Worm (Caenorhabditis elegans): Measurements from ENCODE around the gene mec-3.

Gene mec-3

DNA sequence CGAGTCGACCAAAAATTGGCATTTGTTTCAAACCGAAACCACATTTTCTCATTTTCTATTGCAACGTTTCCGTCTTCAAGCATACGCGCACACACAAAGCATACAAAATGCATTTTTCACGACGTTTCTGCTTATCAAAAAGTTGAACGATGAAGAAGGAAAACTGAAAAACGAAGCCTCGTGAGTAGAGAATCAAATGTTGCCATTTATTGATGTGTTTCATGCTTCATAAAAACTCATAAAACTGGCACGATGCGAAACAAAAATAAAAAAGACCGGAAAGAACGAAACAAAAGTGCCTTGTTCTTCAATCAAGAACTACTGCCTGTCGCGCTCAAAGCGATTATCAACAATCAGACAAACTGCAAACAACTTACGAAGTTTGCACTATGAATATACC is 41.2 kb downstream of the mec-3 start:
- TF ChIP-seq ceh-18 (tag; optimal IDR thresholded peaks at IDR 0.05), result no peak
- no peak for TF ChIP-seq syd-9 (tag; optimal IDR thresholded peaks at IDR 0.05)
- no peak for TF ChIP-seq eyg-1 (tag; optimal IDR thresholded peaks at IDR 0.05)
- no peak for TF ChIP-seq tbx-2 (tag; optimal IDR thresholded peaks at IDR 0.05)
- no peak for TF ChIP-seq fax-1 (tag; optimal IDR thresholded peaks at IDR 0.05)
- TF ChIP-seq ceh-14 (tag; optimal IDR thresholded peaks at IDR 0.05), result no peak
- no peak for TF ChIP-seq C38D4.7 (GFP tag; optimal IDR thresholded peaks at IDR 0.05)
- no peak for TF ChIP-seq pha-4 (tag; optimal IDR thresholded peaks at IDR 0.05)
- TF ChIP-seq C08G9.2 (tag; optimal IDR thresholded peaks at IDR 0.05), result no peak
- TF ChIP-seq unc-42 (tag; optimal IDR thresholded peaks at IDR 0.05), result no peak
- TF ChIP-seq unc-3 (GFP tag; conservative IDR thresholded peaks at IDR 0.05), result no peak
- TF ChIP-seq unc-3 (tag; optimal IDR thresholded peaks at IDR 0.05), result no peak
- TF ChIP-seq ceh-30 (tag; optimal IDR thresholded peaks at IDR 0.05), result no peak

DNA sequence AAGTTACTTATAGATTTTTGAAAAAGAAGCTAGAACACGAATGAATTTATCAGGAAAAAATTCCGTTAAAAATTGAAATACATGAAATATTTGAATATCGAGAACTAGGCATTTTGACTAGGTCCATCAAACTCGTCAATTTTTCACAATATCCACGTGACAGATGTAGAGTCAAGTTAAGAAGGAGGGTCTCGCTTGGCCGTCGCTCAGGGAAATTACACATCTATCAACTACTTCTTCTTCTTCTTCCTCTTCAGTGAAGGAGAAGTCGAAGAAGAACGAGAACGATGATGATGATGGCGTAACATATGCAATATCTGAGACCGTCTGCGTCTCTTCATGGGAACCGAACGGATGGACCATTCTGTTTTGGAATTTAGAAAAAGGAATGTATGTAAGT is 41.8 kb downstream of the mec-3 start:
- peak; percentile 84 for TF ChIP-seq unc-55 (GFP tag; optimal IDR thresholded peaks at IDR 0.05)
- no peak for TF ChIP-seq dve-1 (tag; optimal IDR thresholded peaks at IDR 0.05)
- TF ChIP-seq ttx-3 (tag; optimal IDR thresholded peaks at IDR 0.05), result no peak
- TF ChIP-seq ceh-18 (tag; optimal IDR thresholded peaks at IDR 0.05), result no peak
- TF ChIP-seq ztf-16 (tag; optimal IDR thresholded peaks at IDR 0.05), result no peak

DNA sequence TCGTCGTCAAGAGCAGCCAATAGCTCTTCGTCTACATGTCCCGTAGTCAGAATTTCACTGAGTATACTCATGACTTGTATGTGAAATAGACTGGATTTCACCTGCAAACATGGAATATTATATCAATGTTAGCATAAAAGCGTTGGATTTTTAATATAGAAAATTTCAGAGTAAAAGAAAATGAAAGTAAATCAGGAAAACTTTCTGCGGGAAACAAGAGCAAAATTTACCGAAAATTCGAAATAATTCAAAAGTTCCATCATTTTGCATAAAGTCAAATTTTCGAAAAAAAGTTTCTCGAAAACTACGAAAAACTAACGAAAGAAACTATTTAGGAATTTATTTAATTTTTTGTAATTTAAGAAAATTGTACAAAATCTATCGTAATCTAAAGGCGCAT is 43.9 kb downstream of the mec-3 start, which contains the start of gene F13B12.6:
Gene F13B12.6 (minus strand): TSS at position 101 of the 400 bp plus-strand sequence.
- TF ChIP-seq sdc-2 (tag; optimal IDR thresholded peaks at IDR 0.05), result no peak
- TF ChIP-seq ref-2 (tag; optimal IDR thresholded peaks at IDR 0.05), result no peak
- TF ChIP-seq pha-4 (tag; optimal IDR thresholded peaks at IDR 0.05), result no peak
- TF ChIP-seq hlh-15 (tag; optimal IDR thresholded peaks at IDR 0.05), result no peak
- no peak for TF ChIP-seq Y22D7AL.16 (tag; optimal IDR thresholded peaks at IDR 0.05)
- TF ChIP-seq ceh-22 (tag; optimal IDR thresholded peaks at IDR 0.05), result no peak
- no peak for TF ChIP-seq elt-4 (tag; optimal IDR thresholded peaks at IDR 0.05)
- TF ChIP-seq F13H6.1 (tag; optimal IDR thresholded peaks at IDR 0.05), result no peak
- no peak for TF ChIP-seq K09A11.1 (tag; optimal IDR thresholded peaks at IDR 0.05; ENCODE audit: insufficient read depth)

DNA sequence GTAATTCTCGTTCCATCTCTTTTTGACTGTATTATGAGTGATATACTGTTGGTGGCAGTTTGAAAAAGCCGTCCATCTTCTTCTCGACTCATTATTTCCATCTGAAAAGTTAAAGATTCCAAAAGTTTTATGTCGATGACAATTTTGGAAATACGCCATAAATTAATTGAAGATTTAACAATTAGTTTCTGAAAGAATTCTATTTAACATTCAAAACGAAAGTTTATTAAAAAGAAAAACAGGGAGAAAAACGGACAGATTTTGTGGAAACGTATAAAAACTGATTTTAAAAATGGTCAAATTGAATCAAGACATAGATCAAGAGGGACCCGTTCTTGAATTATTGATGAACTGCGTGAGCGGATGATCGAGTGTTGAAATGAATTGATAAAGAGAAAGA is 47.8 kb downstream of the mec-3 start, which contains the start of gene R10H10.7:
Gene R10H10.7 (minus strand): TSS at position 101 of the 400 bp plus-strand sequence.
- TF ChIP-seq ets-4 (tag; optimal IDR thresholded peaks at IDR 0.05), result no peak
- TF ChIP-seq dmd-4 (tag; optimal IDR thresholded peaks at IDR 0.05; ENCODE audit: borderline replicate concordance), result no peak
- no peak for TF ChIP-seq hlh-8 (tag; optimal IDR thresholded peaks at IDR 0.05)
- no peak for TF ChIP-seq ttx-3 (tag; optimal IDR thresholded peaks at IDR 0.05)
- TF ChIP-seq madf-2 (tag; optimal IDR thresholded peaks at IDR 0.05), result no peak
- no peak for TF ChIP-seq odd-2 (tag; optimal IDR thresholded peaks at IDR 0.05)
- TF ChIP-seq Y22D7AL.16 (tag; optimal IDR thresholded peaks at IDR 0.05), result no peak
- no peak for TF ChIP-seq sdc-2 (tag; optimal IDR thresholded peaks at IDR 0.05)
- no peak for TF ChIP-seq ahr-1 (tag; optimal IDR thresholded peaks at IDR 0.05)
- TF ChIP-seq ceh-45 (GFP tag; IDR thresholded peaks at IDR 0.05), result no peak
- no peak for TF ChIP-seq hlh-15 (tag; optimal IDR thresholded peaks at IDR 0.05)
- no peak for TF ChIP-seq pat-9 (tag; optimal IDR thresholded peaks at IDR 0.05)
- TF ChIP-seq lim-6 (tag; optimal IDR thresholded peaks at IDR 0.05), result no peak
- TF ChIP-seq unc-42 (tag; optimal IDR thresholded peaks at IDR 0.05), result no peak
- no peak for TF ChIP-seq nhr-232 (tag; optimal IDR thresholded peaks at IDR 0.05)
- no peak for TF ChIP-seq lin-11 (tag; optimal IDR thresholded peaks at IDR 0.05)
- no peak for TF ChIP-seq pag-3 (tag; optimal IDR thresholded peaks at IDR 0.05; ENCODE audit: borderline replicate concordance)
- TF ChIP-seq hlh-13 (GFP tag; optimal IDR thresholded peaks at IDR 0.05), result no peak

Data from whole organism, late embryonic.